Fruit fly (Drosophila melanogaster) S2 (cell line): ENCODE measurements around the gene CG7409.

ENCODE experiments used
- CG8478 ChIP-seq: fragments of >200 bp; optimal IDR thresholded peaks from 2 replicates; lab custom pipeline; 2018
- CTCF ChIP-seq, 2 experiments: fragments of >200 bp; optimal IDR thresholded peaks; 2 replicates each; lab custom pipeline; 2018

CG7409 gene

dm6 chr3L:7759835-7760780 is 5.9 kb downstream of the CG7409 start, which contains the start of gene Hn:
TSS of gene Hn (plus strand) at chr3L:7760453.
- TF ChIP-seq CTCF (optimal IDR thresholded peaks at IDR 0.05; lab: Kevin White, UChicago) (no peak), CG8478 (lab: Kevin White, UChicago) (no peak)

dm6 chr3L:7768252-7768651 is 14.0 kb downstream of the CG7409 start, which contains the start of gene CG32371:
TSS of gene CG32371 (minus strand) at chr3L:7768352.
- no peak for TF ChIP-seq CG8478 (lab: Kevin White, UChicago)
- TF ChIP-seq CTCF (optimal IDR thresholded peaks at IDR 0.05; lab: Kevin White, UChicago): no peak

DNA sequence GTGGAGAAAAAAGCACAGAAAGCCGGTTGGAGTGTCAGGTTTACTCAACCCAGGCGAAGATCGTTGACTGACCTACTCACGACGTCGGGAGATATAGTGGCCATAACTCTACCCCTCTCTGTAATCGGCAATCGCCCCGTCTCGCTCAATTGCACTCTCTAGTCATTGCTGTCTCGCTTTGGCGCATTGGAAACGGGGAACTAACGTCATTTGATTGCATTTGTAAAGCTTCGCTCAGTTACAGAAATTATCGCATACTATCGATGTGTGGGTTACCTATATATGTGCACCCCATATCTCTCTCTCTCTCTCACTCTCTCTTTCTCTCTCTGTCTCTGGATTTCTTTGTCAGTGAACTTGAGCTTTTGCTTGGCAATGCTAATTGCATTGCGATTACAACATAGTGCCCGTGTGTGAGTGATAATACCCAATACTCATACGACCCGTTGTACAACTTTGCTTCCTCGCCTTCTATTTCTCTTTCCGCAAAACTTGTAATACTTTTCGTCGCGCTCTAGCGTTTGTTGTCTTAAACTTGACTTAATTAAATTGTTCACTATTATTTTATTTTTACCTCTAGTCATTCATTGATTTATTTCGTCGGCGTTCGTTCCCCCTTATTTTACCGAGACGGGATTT is 18.1 kb downstream of the CG7409 start:
- TF ChIP-seq CG8478 (lab: Kevin White, UChicago): no peak
- TF ChIP-seq CTCF (optimal IDR thresholded peaks at IDR 0.05; lab: Kevin White, UChicago): no peak

dm6 chr3L:7773529-7773928 is 19.3 kb downstream of the CG7409 start:
- TF ChIP-seq CG8478 (lab: Kevin White, UChicago) (no peak), CTCF (optimal IDR thresholded peaks at IDR 0.05; lab: Kevin White, UChicago) (no peak)

dm6 chr3L:7774698-7775097 is 20.5 kb downstream of the CG7409 start:
- TF ChIP-seq CG8478 (lab: Kevin White, UChicago) (no peak), CTCF (optimal IDR thresholded peaks at IDR 0.05; lab: Kevin White, UChicago) (no peak)

- TF ChIP-seq CG8478 (lab: Kevin White, UChicago) (no peak), CTCF (optimal IDR thresholded peaks at IDR 0.05; lab: Kevin White, UChicago) (no peak)
Measured at dm6 chr3L:7775365-7775905, 21.2 kb downstream of the CG7409 start, which contains the start of gene Clk. TSS of gene Clk (minus strand) at chr3L:7775603.

DNA sequence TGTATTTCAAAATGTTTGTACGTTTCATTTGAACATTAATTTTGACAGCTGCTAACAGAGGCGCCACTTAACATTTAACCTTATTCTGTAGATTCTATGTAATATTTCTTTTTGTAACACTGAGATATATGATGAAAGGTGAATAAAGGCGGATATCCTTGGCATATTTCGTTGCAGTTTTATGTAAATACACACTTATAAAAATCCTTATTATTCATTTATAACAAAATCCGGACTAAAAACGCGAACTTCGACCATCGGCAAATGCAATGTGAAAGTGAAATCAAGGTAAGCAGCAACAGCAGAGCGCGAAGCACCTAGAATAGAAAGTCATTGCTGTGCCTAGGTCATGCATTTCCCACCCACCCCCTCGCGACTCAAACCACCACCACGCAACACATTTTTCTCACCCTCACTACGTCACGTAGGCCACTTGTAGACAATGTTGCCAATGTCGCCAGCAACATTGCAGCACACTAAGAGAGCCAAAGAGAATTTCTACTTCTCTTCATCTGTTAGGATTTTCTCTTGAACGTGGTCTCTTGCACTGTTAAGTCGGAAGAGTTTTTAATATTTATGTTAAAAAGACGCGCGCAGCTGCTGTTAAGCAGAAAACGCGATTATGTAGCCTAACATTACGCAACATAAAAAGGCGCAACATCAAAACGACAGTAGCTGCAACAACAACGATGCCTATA is 27.3 kb downstream of the CG7409 start:
- TF ChIP-seq CG8478 (lab: Kevin White, UChicago) (no peak), CTCF (optimal IDR thresholded peaks at IDR 0.05; lab: Kevin White, UChicago) (no peak)

DNA sequence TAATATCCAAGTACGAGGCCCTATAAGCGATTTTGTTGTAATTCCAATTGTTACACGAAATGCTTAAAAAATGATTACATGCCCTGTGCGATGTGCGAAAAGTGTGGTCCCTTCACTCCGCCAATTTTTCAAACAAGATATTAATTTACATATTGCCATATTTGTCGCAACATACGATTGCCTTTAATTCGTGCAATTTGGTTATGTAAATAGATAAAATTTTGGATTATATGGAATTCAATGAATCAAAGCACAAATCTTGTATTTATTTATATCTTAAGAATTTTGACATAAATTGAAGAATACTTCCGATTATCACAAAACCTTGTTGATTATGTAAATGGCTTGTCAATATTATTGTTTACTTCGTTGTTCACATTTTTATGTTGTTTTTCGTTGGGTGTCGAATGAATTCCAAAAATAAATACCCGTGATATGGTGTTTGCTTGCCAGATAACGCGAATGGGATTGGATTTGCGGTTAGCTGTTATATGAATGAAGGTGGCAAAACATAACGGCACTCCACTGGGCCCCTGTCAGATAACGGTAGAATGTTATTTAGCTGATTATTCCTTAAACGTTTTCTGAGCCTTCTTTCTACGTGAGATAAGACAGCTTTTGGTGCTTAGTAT is 28.0 kb downstream of the CG7409 start:
- no peak for TF ChIP-seq CTCF (optimal IDR thresholded peaks at IDR 0.05; lab: Kevin White, UChicago)
- no peak for TF ChIP-seq CG8478 (lab: Kevin White, UChicago)

DNA sequence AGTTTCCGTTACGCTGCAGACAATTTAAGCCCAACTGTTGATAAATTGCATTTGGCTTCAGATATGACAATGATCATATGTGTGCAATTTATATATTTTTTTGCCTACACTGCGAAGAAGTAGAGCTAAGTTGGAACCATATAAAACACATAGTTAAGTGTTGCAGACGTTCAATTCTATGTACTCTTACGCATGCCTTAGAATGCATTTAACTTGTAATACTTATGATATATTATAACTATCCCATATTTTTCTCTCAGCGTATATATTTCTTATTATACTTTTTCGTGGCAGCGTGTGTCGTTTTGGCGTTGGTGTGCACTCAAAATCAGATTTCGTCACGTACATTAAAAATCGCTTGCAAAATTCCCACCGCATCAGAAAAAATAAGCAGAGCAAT is 29.2 kb downstream of the CG7409 start:
- TF ChIP-seq CTCF (optimal IDR thresholded peaks at IDR 0.05; lab: Kevin White, UChicago) (no peak), CG8478 (lab: Kevin White, UChicago) (no peak)

DNA sequence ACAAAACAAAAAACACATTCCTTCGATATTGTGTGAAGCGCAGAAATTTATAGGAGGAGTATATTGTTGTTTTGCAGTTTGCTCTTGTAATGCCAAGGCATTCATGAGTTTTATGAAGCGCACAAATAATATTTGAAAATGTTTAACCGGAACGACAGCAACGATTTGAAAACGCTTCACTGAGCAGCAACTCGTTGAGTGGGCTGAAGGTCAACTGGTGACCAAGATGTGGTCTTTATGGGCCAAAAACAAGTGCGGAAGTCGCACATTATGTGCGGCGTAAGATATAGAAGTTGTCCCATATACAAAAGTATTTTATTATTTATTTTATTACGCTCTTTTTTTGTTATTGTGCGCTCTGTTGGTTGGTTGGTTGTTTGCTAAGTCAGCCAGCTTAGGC is 32.1 kb downstream of the CG7409 start:
- TF ChIP-seq CG8478 (lab: Kevin White, UChicago) (no peak), CTCF (optimal IDR thresholded peaks at IDR 0.05; lab: Kevin White, UChicago) (no peak)

DNA sequence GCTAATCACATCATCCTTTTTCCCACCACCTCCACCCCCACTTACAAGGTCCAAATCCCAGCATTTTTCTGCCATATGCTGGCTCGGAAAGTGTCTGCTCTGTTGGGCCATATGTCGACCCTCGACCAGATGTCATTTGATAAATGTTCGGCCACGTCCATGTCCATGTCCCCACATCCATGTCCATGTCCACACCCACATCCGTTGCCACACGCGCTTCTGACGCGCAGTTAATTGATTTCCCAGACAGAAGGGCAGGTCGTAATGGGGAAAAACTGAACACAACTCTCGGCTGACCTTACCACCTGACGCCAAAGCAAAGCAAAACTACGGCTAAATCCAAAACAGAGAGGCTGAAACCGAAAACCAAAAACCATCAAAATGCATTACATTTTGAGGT is 32.8 kb downstream of the CG7409 start:
- TF ChIP-seq CG8478 (lab: Kevin White, UChicago): no peak
- TF ChIP-seq CTCF (optimal IDR thresholded peaks at IDR 0.05; lab: Kevin White, UChicago): no peak

- TF ChIP-seq CTCF (optimal IDR thresholded peaks at IDR 0.05; lab: Kevin White, UChicago) (no peak), CG8478 (lab: Kevin White, UChicago) (no peak)
Measured at dm6 chr3L:7787788-7788406, 33.7 kb downstream of the CG7409 start.

dm6 chr3L:7790224-7790623 is 36.0 kb downstream of the CG7409 start:
- TF ChIP-seq CTCF (optimal IDR thresholded peaks at IDR 0.05; lab: Kevin White, UChicago) (no peak), CG8478 (lab: Kevin White, UChicago) (no peak)
